Fruit fly (Drosophila melanogaster): Measurements from ENCODE around the gene Top2.

The Top2 gene

DNA sequence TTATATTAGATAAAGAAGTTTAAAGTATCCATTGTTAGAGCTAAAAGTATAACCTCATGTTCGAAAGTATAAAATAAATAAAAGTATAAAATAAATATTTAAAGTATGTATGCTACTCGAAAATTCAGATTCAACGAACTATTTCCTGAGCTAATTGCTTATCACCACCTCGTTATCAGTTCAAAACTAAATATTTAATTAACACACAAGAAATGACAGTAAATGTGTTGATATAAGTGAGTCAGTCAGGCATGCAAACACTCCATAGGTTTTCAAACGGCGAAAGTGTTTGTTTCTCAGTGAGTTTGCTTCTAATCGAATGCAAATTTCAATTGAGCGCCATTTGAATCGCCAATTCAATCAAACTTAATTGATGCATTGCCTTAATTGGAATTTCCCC is 19.0 kb downstream of the Top2 start (continued):
- TF ChIP-seq knrl (GFP tag; IDR thresholded peaks at IDR 0.05; ENCODE audit: partially characterized antibody) (no peak), trh (GFP tag; optimal IDR thresholded peaks at IDR 0.05) (no peak), gem (tag; optimal IDR thresholded peaks at IDR 0.05) (peak; percentile 67), nmo (GFP tag; optimal IDR thresholded peaks at IDR 0.05) (no peak), odd (GFP tag; optimal IDR thresholded peaks at IDR 0.05) (peak; percentile 70), CG42726 (GFP tag; IDR thresholded peaks at IDR 0.05; ENCODE audit: partially characterized antibody) (no peak), CG10654 (GFP tag; optimal IDR thresholded peaks at IDR 0.05) (peak; percentile 17), Trl (optimal IDR thresholded peaks at IDR 0.05) (no peak), Trl (GFP tag; optimal IDR thresholded peaks at IDR 0.05) (no peak), seq (GFP tag; IDR thresholded peaks at IDR 0.05) (no peak), jumu (GFP tag; optimal IDR thresholded peaks at IDR 0.05) (no peak), CG17186 (GFP tag; optimal IDR thresholded peaks at IDR 0.05) (no peak), otp (GFP tag; IDR thresholded peaks at IDR 0.05) (no peak), Camta (GFP tag; optimal IDR thresholded peaks at IDR 0.05) (no peak), CG17385 (GFP tag; optimal IDR thresholded peaks at IDR 0.05) (peak; percentile 55), CG33557 (GFP tag; optimal IDR thresholded peaks at IDR 0.05) (peak; percentile 91), ham (GFP tag; IDR thresholded peaks at IDR 0.05) (no peak), ato (GFP tag; IDR thresholded peaks at IDR 0.05; ENCODE audit: partially characterized antibody) (no peak), ind (GFP tag; optimal IDR thresholded peaks at IDR 0.05) (no peak), scrt (GFP tag; optimal IDR thresholded peaks at IDR 0.05) (peak; percentile 43), toy (GFP tag; IDR thresholded peaks at IDR 0.05) (no peak), caup (GFP tag; optimal IDR thresholded peaks at IDR 0.05; ENCODE audit: severe bottlenecking) (peak; percentile 43), gsb-n (tag; optimal IDR thresholded peaks at IDR 0.05) (peak; percentile 62), CG13624 (GFP tag; optimal IDR thresholded peaks at IDR 0.05) (no peak), hth (optimal IDR thresholded peaks at IDR 0.05) (no peak), Dad (GFP tag; optimal IDR thresholded peaks at IDR 0.05) (no peak), Dek (tag; optimal IDR thresholded peaks at IDR 0.05) (no peak), CG8281 (tag; optimal IDR thresholded peaks at IDR 0.05) (peak; percentile 50)

DNA sequence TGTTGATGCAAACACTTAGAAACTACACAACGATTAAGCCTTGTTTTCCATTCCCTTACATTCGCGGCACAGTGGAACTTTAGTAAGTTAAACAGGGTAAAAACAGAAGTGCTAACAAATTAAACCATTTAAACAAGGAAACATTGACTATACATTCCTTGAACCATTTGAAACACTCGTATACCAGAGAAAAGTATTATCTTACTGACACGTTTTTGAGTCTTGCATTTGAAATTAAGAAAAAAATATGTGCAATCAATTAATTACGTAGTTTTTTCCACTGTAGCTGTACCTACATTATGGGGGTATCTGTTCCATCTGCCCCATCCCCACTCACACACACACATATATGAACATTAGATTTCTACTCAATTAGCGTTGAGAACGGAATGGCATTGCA is 20.0 kb downstream of the Top2 start:
- no peak for TF ChIP-seq CG17912 (GFP tag; optimal IDR thresholded peaks at IDR 0.05)
- no peak for TF ChIP-seq jigr1 (GFP tag; IDR thresholded peaks at IDR 0.05)
- TF ChIP-seq gcm (GFP tag; optimal IDR thresholded peaks at IDR 0.05) = peak; percentile 70
- TF ChIP-seq eyg (GFP tag; optimal IDR thresholded peaks at IDR 0.05) = no peak
- TF ChIP-seq sob (GFP tag; IDR thresholded peaks at IDR 0.05) = no peak
- TF ChIP-seq CG7786 (GFP tag; optimal IDR thresholded peaks at IDR 0.05) = no peak
- TF ChIP-seq CG8924 (tag; optimal IDR thresholded peaks at IDR 0.05) = peak; percentile 7
- no peak for TF ChIP-seq CG3407 (GFP tag; optimal IDR thresholded peaks at IDR 0.05)
- TF ChIP-seq CG12659 (GFP tag; optimal IDR thresholded peaks at IDR 0.05) = peak; percentile 6
- TF ChIP-seq fd64A (GFP tag; optimal IDR thresholded peaks at IDR 0.05) = no peak
- TF ChIP-seq CG3281 (GFP tag; optimal IDR thresholded peaks at IDR 0.05) = peak; percentile 23
- no peak for TF ChIP-seq NK7.1 (GFP tag; optimal IDR thresholded peaks at IDR 0.05)
- TF ChIP-seq Sox100B (GFP tag; optimal IDR thresholded peaks at IDR 0.05) = peak; percentile 4
- TF ChIP-seq Blimp-1 (GFP tag; optimal IDR thresholded peaks at IDR 0.05) = peak; percentile 14
- TF ChIP-seq Drgx (GFP tag; IDR thresholded peaks at IDR 0.05) = no peak
- no peak for TF ChIP-seq Deaf1 (tag; optimal IDR thresholded peaks at IDR 0.05)
- no peak for TF ChIP-seq Doc3 (GFP tag; IDR thresholded peaks at IDR 0.05; ENCODE audit: partially characterized antibody)
- peak; percentile 27 for TF ChIP-seq Hmr (GFP tag; optimal IDR thresholded peaks at IDR 0.05)
- no peak for TF ChIP-seq CG11247 (GFP tag; IDR thresholded peaks at IDR 0.05)
- no peak for TF ChIP-seq p53 (GFP tag; optimal IDR thresholded peaks at IDR 0.05)
- TF ChIP-seq CG2120 (GFP tag; optimal IDR thresholded peaks at IDR 0.05) = peak; percentile 32
- peak; percentile 34 for TF ChIP-seq CG10543 (GFP tag; optimal IDR thresholded peaks at IDR 0.05)
- peak; percentile 11 for TF ChIP-seq sug (tag; optimal IDR thresholded peaks at IDR 0.05)
- no peak for TF ChIP-seq sd (tag; optimal IDR thresholded peaks at IDR 0.05)
- peak; percentile 8 for TF ChIP-seq Fer3 (tag; optimal IDR thresholded peaks at IDR 0.05)

Measured in whole organism, embryonic.